Fruit fly (Drosophila melanogaster) whole organism, embryonic: ENCODE measurements around the gene papi.

Experiments
- Aef1 ChIP-seq: fragments of 200-800 bp; sonication (Bioruptor generic); IDR thresholded peaks from 3 replicates; pipeline ENCODE4 v1.3.6; 2022; ENCODE audit warnings: missing biosample characterization, missing genetic modification characterization
- B-H2 ChIP-seq: fragments of 200-800 bp; sonication (Bioruptor generic); optimal IDR thresholded peaks from 2 replicates; lab custom pipeline; 2018; ENCODE audit warnings: missing biosample characterization, mild to moderate bottlenecking, missing genetic modification characterization
- BtbVII ChIP-seq: fragments of 200-800 bp; sonication (Bioruptor generic); optimal IDR thresholded peaks from 3 replicates; lab custom pipeline; 2017; ENCODE audit warnings: missing biosample characterization, mild to moderate bottlenecking, missing genetic modification characterization
- CG10209 ChIP-seq: fragments of 200-800 bp; sonication (Bioruptor generic); optimal IDR thresholded peaks from 3 replicates; lab custom pipeline; 2017; ENCODE audit warnings: missing biosample characterization, mild to moderate bottlenecking, missing genetic modification characterization, missing genetic modification reagents
- CG1024 ChIP-seq: fragments of 200-800 bp; sonication (Bioruptor generic); IDR thresholded peaks from 2 replicates; pipeline ENCODE4 v1.3.6; 2022; ENCODE audit warnings: missing biosample characterization, missing genetic modification characterization
- CG10274 ChIP-seq: fragments of 200-800 bp; sonication (Bioruptor generic); optimal IDR thresholded peaks from 3 replicates; lab custom pipeline; 2017; ENCODE audit warnings: missing biosample characterization, mild to moderate bottlenecking, missing genetic modification characterization
- CG11247 ChIP-seq: fragments of 200-800 bp; sonication (Bioruptor generic); IDR thresholded peaks from 2 replicates; pipeline ENCODE4 v1.3.6; 2022; ENCODE audit warnings: missing biosample characterization, missing genetic modification characterization
- CG12659 ChIP-seq: fragments of 200-800 bp; sonication (Bioruptor generic); optimal IDR thresholded peaks from 3 replicates; lab custom pipeline; 2017; ENCODE audit warnings: mild to moderate bottlenecking, missing biosample characterization, missing genetic modification reagents, missing genetic modification characterization
- CG17359 ChIP-seq: fragments of 200-800 bp; sonication (Bioruptor generic); optimal IDR thresholded peaks from 3 replicates; lab custom pipeline; 2018; ENCODE audit warnings: missing biosample characterization, mild to moderate bottlenecking, missing genetic modification characterization, moderate library complexity
- CG17361 ChIP-seq: fragments of 200-800 bp; sonication (Bioruptor generic); IDR thresholded peaks from 3 replicates; pipeline ENCODE4 v1.3.6; 2022; ENCODE audit warnings: missing biosample characterization, missing genetic modification characterization
- CG17568 ChIP-seq: fragments of 200-800 bp; sonication (Bioruptor generic); optimal IDR thresholded peaks from 2 replicates; lab custom pipeline; 2018; ENCODE audit warnings: missing biosample characterization, mild to moderate bottlenecking, missing genetic modification characterization, moderate library complexity
- CG17612 ChIP-seq: fragments of 200-800 bp; sonication (Bioruptor generic); IDR thresholded peaks from 2 replicates; pipeline ENCODE4 v1.3.6; 2022; ENCODE audit warnings: missing biosample characterization, missing genetic modification characterization
- CG17802 ChIP-seq: fragments of 200-800 bp; sonication (Bioruptor generic); optimal IDR thresholded peaks from 2 replicates; lab custom pipeline; 2018; ENCODE audit warnings: missing biosample characterization, mild to moderate bottlenecking, missing genetic modification characterization, moderate library complexity
- CG2202 ChIP-seq: fragments of 200-800 bp; sonication (Bioruptor generic); optimal IDR thresholded peaks from 2 replicates; lab custom pipeline; 2018; ENCODE audit warnings: missing biosample characterization, mild to moderate bottlenecking, missing genetic modification characterization
- CG31441 ChIP-seq: fragments of 200-800 bp; sonication (Bioruptor generic); IDR thresholded peaks from 2 replicates; pipeline ENCODE4 v1.3.6; 2022; ENCODE audit warnings: missing biosample characterization, missing genetic modification characterization
- CG33557 ChIP-seq: fragments of 200-800 bp; sonication (Bioruptor generic); optimal IDR thresholded peaks from 2 replicates; lab custom pipeline; 2019; ENCODE audit warnings: missing biosample characterization, mild to moderate bottlenecking, missing genetic modification characterization, moderate library complexity
- CG43689 ChIP-seq: fragments of 200-800 bp; sonication (Bioruptor generic); IDR thresholded peaks from 2 replicates; pipeline ENCODE4 v1.3.6; 2022; ENCODE audit warnings: missing biosample characterization, missing genetic modification characterization
- CG5245 ChIP-seq: fragments of 200-800 bp; sonication (Bioruptor generic); optimal IDR thresholded peaks from 3 replicates; lab custom pipeline; 2016; ENCODE audit warnings: missing biosample characterization, missing genetic modification characterization
- CG9817 ChIP-seq: fragments of 200-800 bp; sonication (Bioruptor generic); optimal IDR thresholded peaks from 2 replicates; lab custom pipeline; 2018; ENCODE audit warnings: missing biosample characterization, mild to moderate bottlenecking, missing genetic modification characterization, moderate library complexity
- CkIIα-i1 ChIP-seq: fragments of 200-800 bp; sonication (Bioruptor generic); IDR thresholded peaks from 2 replicates; pipeline ENCODE4 v1.3.6; 2022; ENCODE audit warnings: missing biosample characterization, missing genetic modification characterization
- D19A ChIP-seq: fragments of 200-800 bp; optimal IDR thresholded peaks from 3 replicates; lab custom pipeline; 2019; ENCODE audit warnings: missing biosample characterization, mild to moderate bottlenecking, missing genetic modification characterization, moderate library complexity
- D19B ChIP-seq: fragments of 200-800 bp; sonication (Bioruptor generic); optimal IDR thresholded peaks from 2 replicates; lab custom pipeline; 2017; ENCODE audit warnings: missing biosample characterization, mild to moderate bottlenecking, missing genetic modification characterization
- Deaf1 ChIP-seq: fragments of 200-800 bp; optimal IDR thresholded peaks from 3 replicates; lab custom pipeline; 2019; ENCODE audit warnings: missing biosample characterization, mild to moderate bottlenecking, missing genetic modification characterization, moderate library complexity
- Dip2 ChIP-seq: fragments of 200-800 bp; sonication (Bioruptor generic); IDR thresholded peaks from 2 replicates; pipeline ENCODE4 v1.3.6; 2022; ENCODE audit warnings: missing biosample characterization, missing genetic modification characterization
- Dp ChIP-seq: fragments of 200-800 bp; sonication (Bioruptor generic); optimal IDR thresholded peaks from 2 replicates; lab custom pipeline; 2018; ENCODE audit warnings: missing biosample characterization, mild to moderate bottlenecking, missing genetic modification characterization, moderate library complexity
- Oli ChIP-seq: fragments of 200-800 bp; sonication (Bioruptor generic); optimal IDR thresholded peaks from 2 replicates; lab custom pipeline; 2018; ENCODE audit warnings: missing biosample characterization, mild to moderate bottlenecking, missing genetic modification characterization, moderate library complexity
- Sin3A ChIP-seq: fragments of >200 bp; optimal IDR thresholded peaks from 2 replicates; lab custom pipeline; 2018
- Sox102F ChIP-seq: fragments of 200-800 bp; sonication (Bioruptor generic); optimal IDR thresholded peaks from 2 replicates; lab custom pipeline; 2018; ENCODE audit warnings: missing biosample characterization, mild to moderate bottlenecking, missing genetic modification characterization, moderate library complexity
- Ssrp ChIP-seq: fragments of 200-800 bp; sonication (Bioruptor generic); optimal IDR thresholded peaks from 2 replicates; lab custom pipeline; 2018; ENCODE audit warnings: missing biosample characterization, mild to moderate bottlenecking, missing genetic modification characterization, moderate library complexity
- Stat92E ChIP-seq, 3 experiments: fragments of >200 bp in 2 of 3; fragments of 200-800 bp in 1 of 3; sonication (Bioruptor generic) in 1 of 3; optimal IDR thresholded peaks; 2 replicates each; lab custom pipeline; 2017 to 2019; ENCODE audit warnings: missing biosample characterization in 3 of 3, missing genetic modification characterization in 3 of 3, mild to moderate bottlenecking in 1 of 3, moderate library complexity in 1 of 3
- Taf1 ChIP-seq: fragments of 200-800 bp; sonication (Bioruptor generic); IDR thresholded peaks from 2 replicates; pipeline ENCODE4 v1.3.6; 2022; ENCODE audit warnings: missing biosample characterization, missing genetic modification characterization
- ab ChIP-seq: fragments of 200-800 bp; sonication (Bioruptor generic); optimal IDR thresholded peaks from 2 replicates; lab custom pipeline; 2016; ENCODE audit warnings: missing biosample characterization, missing genetic modification characterization
- aop ChIP-seq: fragments of 200-800 bp; sonication (Bioruptor generic); IDR thresholded peaks from 2 replicates; pipeline ENCODE4 v1.3.6; 2022; ENCODE audit warnings: missing biosample characterization, missing genetic modification characterization
- az2 ChIP-seq: fragments of 200-800 bp; sonication (Bioruptor generic); optimal IDR thresholded peaks from 3 replicates; lab custom pipeline; 2016; ENCODE audit warnings: missing biosample characterization, missing genetic modification characterization
- bcd ChIP-seq: fragments of 200-800 bp; sonication (Bioruptor generic); optimal IDR thresholded peaks from 2 replicates; lab custom pipeline; 2017; ENCODE audit warnings: missing biosample characterization, mild to moderate bottlenecking, missing genetic modification characterization
- cato ChIP-seq: fragments of 200-800 bp; sonication (Bioruptor generic); optimal IDR thresholded peaks from 2 replicates; lab custom pipeline; 2016; ENCODE audit warnings: missing biosample characterization, missing genetic modification characterization, borderline replicate concordance
- crol ChIP-seq: fragments of 200-800 bp; sonication (Bioruptor generic); IDR thresholded peaks from 2 replicates; pipeline ENCODE4 v1.3.6; 2022; ENCODE audit warnings: missing biosample characterization, missing genetic modification characterization
- disco-r ChIP-seq: fragments of 200-800 bp; sonication (Bioruptor generic); optimal IDR thresholded peaks from 2 replicates; lab custom pipeline; 2016; ENCODE audit warnings: missing biosample characterization, missing genetic modification characterization
- eve ChIP-seq, 2 experiments: fragments of >200 bp; optimal IDR thresholded peaks; 2 replicates each; lab custom pipeline; 2017; ENCODE audit warnings: missing biosample characterization in 2 of 2, missing genetic modification characterization in 2 of 2
- fd102C ChIP-seq: fragments of 200-800 bp; sonication (Bioruptor generic); optimal IDR thresholded peaks from 2 replicates; lab custom pipeline; 2018; ENCODE audit warnings: missing biosample characterization, mild to moderate bottlenecking, missing genetic modification characterization, moderate library complexity
- gem ChIP-seq: fragments of 200-800 bp; sonication (Bioruptor generic); optimal IDR thresholded peaks from 2 replicates; lab custom pipeline; 2019; ENCODE audit warnings: missing biosample characterization, mild to moderate bottlenecking, missing genetic modification characterization, moderate library complexity
- h ChIP-seq: fragments of >200 bp; optimal IDR thresholded peaks from 2 replicates; lab custom pipeline; 2017
- jigr1 ChIP-seq: fragments of 200-800 bp; sonication (Bioruptor generic); IDR thresholded peaks from 3 replicates; pipeline ENCODE4 v1.3.6; 2022; ENCODE audit warnings: missing biosample characterization, missing genetic modification characterization
- odd ChIP-seq: fragments of 200-800 bp; sonication (Bioruptor generic); optimal IDR thresholded peaks from 2 replicates; lab custom pipeline; 2017; ENCODE audit warnings: missing biosample characterization, mild to moderate bottlenecking, missing genetic modification characterization
- onecut ChIP-seq: fragments of 200-800 bp; sonication (Bioruptor generic); IDR thresholded peaks from 2 replicates; pipeline ENCODE4 v1.3.6; 2022; ENCODE audit warnings: missing biosample characterization, missing genetic modification characterization
- otp ChIP-seq: fragments of 200-800 bp; sonication (Bioruptor generic); IDR thresholded peaks from 3 replicates; pipeline ENCODE4, ENCODE4 v1.3.6; 2022; ENCODE audit warnings: missing biosample characterization, missing genetic modification characterization
- pb ChIP-seq: fragments of 200-800 bp; sonication (Bioruptor generic); optimal IDR thresholded peaks from 3 replicates; lab custom pipeline; 2016; ENCODE audit warnings: missing biosample characterization, missing genetic modification characterization
- row ChIP-seq: fragments of 200-800 bp; sonication (Bioruptor generic); IDR thresholded peaks from 3 replicates; pipeline ENCODE4 v1.3.6; 2022; ENCODE audit warnings: missing biosample characterization, missing genetic modification characterization
- sna ChIP-seq: fragments of 200-800 bp; sonication (Bioruptor generic); IDR thresholded peaks from 2 replicates; pipeline ENCODE4 v1.3.6; 2022; ENCODE audit warnings: missing biosample characterization, missing genetic modification characterization; ENCODE audit not compliant: partially characterized antibody
- sug ChIP-seq: fragments of 200-800 bp; optimal IDR thresholded peaks from 2 replicates; lab custom pipeline; 2019; ENCODE audit warnings: missing biosample characterization, mild to moderate bottlenecking, missing genetic modification characterization, moderate library complexity

papi gene

dm6 chr2L:2177312-2177968 lies 43.1 kb upstream of the papi start (continued):
- 0 out of 2 replicates have a peak, but pooled peaks have one; percentile 33 for TF ChIP-seq CG31441
- no peak for TF ChIP-seq BtbVII
- TF ChIP-seq Sin3A (lab: Kevin White, UChicago) = no peak
- peak; percentile 35 for TF ChIP-seq D19B (GFP tag; lab: Kevin White, UChicago)
- no peak for TF ChIP-seq jigr1 (GFP tag; lab: Robert Waterston, UW)
- TF ChIP-seq h (lab: Kevin White, UChicago) = no peak
- no peak; the same call in 1 of the 2 replicates for TF ChIP-seq CG1024 (GFP tag; lab: Robert Waterston, UW)
- peak; percentile 68 for TF ChIP-seq row (GFP tag; lab: Robert Waterston, UW)
- peak; percentile 39; the same call in 1 of the 3 replicates for TF ChIP-seq CG17361 (GFP tag; lab: Robert Waterston, UW)
- TF ChIP-seq az2 = peak; percentile 52
- TF ChIP-seq disco-r (GFP tag; lab: Kevin White, UChicago) = peak; percentile 11
- no peak for TF ChIP-seq otp (GFP tag; lab: Robert Waterston, UW)
- TF ChIP-seq CG17612 = no peak
- peak in 1 of 2 experiments; percentile 84 for TF ChIP-seq eve (GFP tag; optimal IDR thresholded peaks at IDR 0.05; lab: Kevin White, UChicago)
- TF ChIP-seq gem (tag; lab: Kevin White, UChicago) = peak; percentile 74
- TF ChIP-seq Taf1 (GFP tag; lab: Robert Waterston, UW) = peak; percentile 45; the same call in 1 of the 2 replicates
- peak; percentile 37 for TF ChIP-seq CG9817 (tag; lab: Kevin White, UChicago)
- TF ChIP-seq cato = no peak
- no peak for TF ChIP-seq CkIIα-i1 (GFP tag; lab: Robert Waterston, UW)
- TF ChIP-seq CG17568 (GFP tag; lab: Kevin White, UChicago) = no peak
- no peak for TF ChIP-seq CG5245 (GFP tag; lab: Kevin White, UChicago)
- no peak for TF ChIP-seq Dp (GFP tag; lab: Kevin White, UChicago)
- peak; percentile 41 for TF ChIP-seq CG10209
- TF ChIP-seq CG10274 (GFP tag; lab: Kevin White, UChicago) = peak; percentile 25
- TF ChIP-seq CG43689 (GFP tag; lab: Robert Waterston, UW) = no peak
- peak; percentile 45 for TF ChIP-seq CG12659 (GFP tag; lab: Kevin White, UChicago)
- peak; percentile 45 for TF ChIP-seq pb (GFP tag; lab: Kevin White, UChicago)
- TF ChIP-seq Dip2 (GFP tag; lab: Robert Waterston, UW) = no peak
- TF ChIP-seq sug = no peak
- peak; percentile 22 for TF ChIP-seq CG17359
- no peak for TF ChIP-seq aop (GFP tag; lab: Robert Waterston, UW)
- TF ChIP-seq Aef1 (GFP tag; lab: Robert Waterston, UW) = 0 out of 3 replicates have a peak, but pooled peaks have one; percentile 15
- TF ChIP-seq onecut (GFP tag; lab: Robert Waterston, UW) = no peak
- peak; percentile 63 for TF ChIP-seq Oli (tag; lab: Kevin White, UChicago)
- TF ChIP-seq crol (GFP tag; lab: Robert Waterston, UW) = no peak
- TF ChIP-seq CG11247 (GFP tag; lab: Robert Waterston, UW) = peak; percentile 56
- TF ChIP-seq B-H2 (GFP tag; lab: Kevin White, UChicago) = no peak
- TF ChIP-seq bcd (GFP tag; lab: Kevin White, UChicago) = peak; percentile 47
- peak in 1 of 3 experiments; percentile 46 for TF ChIP-seq Stat92E (GFP tag; optimal IDR thresholded peaks at IDR 0.05; lab: Kevin White, UChicago)
- TF ChIP-seq Sox102F (GFP tag; lab: Kevin White, UChicago) = peak; percentile 50
- no peak for TF ChIP-seq Deaf1
- peak; percentile 54 for TF ChIP-seq ab (GFP tag; lab: Kevin White, UChicago)
- no peak for TF ChIP-seq CG33557 (GFP tag; lab: Kevin White, UChicago)
- no peak for TF ChIP-seq odd (GFP tag; lab: Kevin White, UChicago)
- TF ChIP-seq D19A (tag; lab: Kevin White, UChicago) = peak; percentile 39
- TF ChIP-seq sna (GFP tag; lab: Robert Waterston, UW) = no peak
- TF ChIP-seq CG17802 = no peak
- peak; percentile 11 for TF ChIP-seq Ssrp (tag; lab: Kevin White, UChicago)
- TF ChIP-seq CG2202 (tag; lab: Kevin White, UChicago) = peak; percentile 16
- no peak for TF ChIP-seq fd102C (GFP tag; lab: Kevin White, UChicago)
